Worm (Caenorhabditis elegans) whole organism, L3 larva: ENCODE data around the gene C16C8.8.

Experiments
- ceh-82 ChIP-seq: fragments of 150-350 bp; optimal IDR thresholded peaks from 2 replicates; lab custom pipeline; 2014; ENCODE audit warnings: missing biosample characterization, missing genetic modification characterization
- egl-27 ChIP-seq: sonication (generic microtip); optimal IDR thresholded peaks from 4 replicates; lab custom pipeline; 2017; ENCODE audit warnings: missing biosample characterization, missing genetic modification reagents, missing genetic modification characterization
- elt-3 ChIP-seq, 3 experiments: fragments of 150-350 bp in 1 of 3; sonication (generic microtip) in 2 of 3; optimal IDR thresholded peaks; 2 replicates in 2 of 3; 4 replicates in 1 of 3; lab custom pipeline; 2014 to 2017; ENCODE audit warnings: missing biosample characterization in 3 of 3, missing genetic modification characterization in 3 of 3
- fkh-10 ChIP-seq: sonication (generic microtip); optimal IDR thresholded peaks from 2 replicates; lab custom pipeline; 2017; ENCODE audit warnings: missing biosample characterization, missing genetic modification reagents, missing genetic modification characterization
- fkh-2 ChIP-seq: fragments of 150-350 bp; optimal IDR thresholded peaks from 2 replicates; lab custom pipeline; 2014; ENCODE audit warnings: missing biosample characterization, missing genetic modification reagents, missing genetic modification characterization
- fos-1 ChIP-seq: fragments of 150-350 bp; optimal IDR thresholded peaks from 2 replicates; lab custom pipeline; 2014; ENCODE audit warnings: missing biosample characterization, missing genetic modification characterization
- jun-1 ChIP-seq: fragments of 150-350 bp; optimal IDR thresholded peaks from 2 replicates; lab custom pipeline; 2014; ENCODE audit warnings: missing biosample characterization, missing genetic modification reagents, missing genetic modification characterization
- nhr-11 ChIP-seq: fragments of 150-350 bp; optimal IDR thresholded peaks from 2 replicates; lab custom pipeline; 2014; ENCODE audit warnings: missing biosample characterization, missing genetic modification characterization
- nhr-28 ChIP-seq: fragments of 150-350 bp; optimal IDR thresholded peaks from 2 replicates; lab custom pipeline; 2014; ENCODE audit warnings: missing biosample characterization, missing genetic modification characterization
- nhr-76 ChIP-seq: fragments of 150-350 bp; sonication (generic microtip); optimal IDR thresholded peaks from 5 replicates; lab custom pipeline; 2014; ENCODE audit warnings: missing biosample characterization, missing genetic modification characterization
- nhr-77 ChIP-seq: fragments of 150-350 bp; optimal IDR thresholded peaks from 2 replicates; lab custom pipeline; 2014; ENCODE audit warnings: missing biosample characterization, missing genetic modification characterization
- pqm-1 ChIP-seq: fragments of 150-350 bp; optimal IDR thresholded peaks from 2 replicates; lab custom pipeline; 2017; ENCODE audit warnings: missing biosample characterization, missing genetic modification characterization, inconsistent platforms
- unc-39 ChIP-seq: sonication (generic microtip); optimal IDR thresholded peaks from 4 replicates; lab custom pipeline; 2017; ENCODE audit warnings: missing biosample characterization, missing genetic modification characterization

ce11 chrII:3445285-3445806 lies 16.1 kb downstream of the C16C8.8 start, which contains the start of the genes C16C8.5 and C16C8.16:
- TF ChIP-seq fkh-10 (GFP tag; lab: Kevin White, UChicago), result no peak
- TF ChIP-seq pqm-1 (tag; lab: Kevin White, UChicago), result no peak
- no peak for TF ChIP-seq nhr-28 (tag; lab: Kevin White, UChicago)
- no peak for TF ChIP-seq nhr-77
- no peak for TF ChIP-seq nhr-11 (tag; lab: Kevin White, UChicago)
- TF ChIP-seq elt-3 (tag; optimal IDR thresholded peaks at IDR 0.05; lab: Kevin White, UChicago), result no peak
- no peak for TF ChIP-seq unc-39 (tag; lab: Kevin White, UChicago)
- no peak for TF ChIP-seq fkh-2 (tag; lab: Kevin White, UChicago)
- TF ChIP-seq ceh-82, result no peak
- no peak for TF ChIP-seq jun-1
- TF ChIP-seq fos-1 (tag; lab: Kevin White, UChicago), result no peak
- TF ChIP-seq egl-27, result no peak
- TF ChIP-seq nhr-76 (tag; lab: Kevin White, UChicago), result no peak
